Worm (Caenorhabditis elegans): ENCODE measurements around the gene C45G9.5.

DNA sequence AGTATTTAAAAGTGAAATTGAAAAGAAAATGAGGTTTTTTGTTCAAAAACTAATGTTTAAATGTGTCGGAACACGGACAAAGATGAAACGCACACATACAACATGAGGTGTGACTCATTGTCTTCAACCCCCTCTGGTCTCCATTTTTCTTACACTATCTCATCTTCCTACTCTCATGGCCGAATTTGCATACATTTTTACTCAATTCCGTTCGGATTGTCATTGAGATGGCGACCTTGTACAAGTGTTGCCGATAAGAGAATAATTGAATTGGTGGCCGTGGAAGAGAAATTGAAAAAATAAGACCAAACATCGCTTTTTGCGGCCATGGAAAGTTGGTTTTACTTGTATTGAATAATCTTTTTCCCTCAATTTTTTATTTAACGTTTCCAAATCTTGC, 742 bp upstream of the C45G9.5 start, which contains the start of gene txbp-3:
- TF ChIP-seq C08G9.2 (tag; optimal IDR thresholded peaks at IDR 0.05) (no peak), ama-1 (optimal IDR thresholded peaks at IDR 0.05) (no peak), ets-4 (tag; optimal IDR thresholded peaks at IDR 0.05) (peak; percentile 71), pag-3 (tag; optimal IDR thresholded peaks at IDR 0.05; ENCODE audit: borderline replicate concordance) (no peak), nfya-1 (tag; optimal IDR thresholded peaks at IDR 0.05) (peak; percentile 30), ceh-9 (tag; optimal IDR thresholded peaks at IDR 0.05) (no peak), ceh-24 (tag; optimal IDR thresholded peaks at IDR 0.05) (no peak), sox-4 (tag; optimal IDR thresholded peaks at IDR 0.05) (no peak), pha-4 (tag; optimal IDR thresholded peaks at IDR 0.05) (no peak), unc-55 (GFP tag; optimal IDR thresholded peaks at IDR 0.05) (no peak)
